Fruit fly (Drosophila melanogaster) whole organism, embryonic: Measurements from ENCODE around the gene Alp10.
A peak's percentile ranks its signal among the peaks of the same experiment; 100 is the strongest.

Source experiments
- Atf6 ChIP-seq: fragments of 200-800 bp; sonication (Bioruptor generic); IDR thresholded peaks from 2 replicates; pipeline ENCODE4 v1.3.6; 2022; ENCODE audit warnings: missing biosample characterization, missing genetic modification characterization
- CG10654 ChIP-seq: fragments of 200-800 bp; sonication (Bioruptor generic); optimal IDR thresholded peaks from 2 replicates; lab custom pipeline; 2016; ENCODE audit warnings: missing biosample characterization, missing genetic modification characterization
- CG10979 ChIP-seq: fragments of 200-800 bp; sonication (Bioruptor generic); optimal IDR thresholded peaks from 2 replicates; lab custom pipeline; 2018; ENCODE audit warnings: missing biosample characterization, mild to moderate bottlenecking, missing genetic modification characterization, moderate library complexity
- CG11695 ChIP-seq: fragments of 200-800 bp; sonication (Bioruptor generic); IDR thresholded peaks from 3 replicates; pipeline ENCODE4 v1.3.6; 2022; ENCODE audit warnings: missing biosample characterization, missing genetic modification characterization
- CG1233 ChIP-seq: fragments of 200-800 bp; sonication (Bioruptor generic); optimal IDR thresholded peaks from 4 replicates; lab custom pipeline; 2018; ENCODE audit warnings: missing biosample characterization, mild to moderate bottlenecking, missing genetic modification characterization
- CG13624 ChIP-seq: fragments of 200-800 bp; sonication (Bioruptor generic); optimal IDR thresholded peaks from 2 replicates; lab custom pipeline; 2016; ENCODE audit warnings: missing biosample characterization, missing genetic modification characterization
- CG13775 ChIP-seq: fragments of 200-800 bp; sonication (Bioruptor generic); optimal IDR thresholded peaks from 3 replicates; lab custom pipeline; 2017; ENCODE audit warnings: missing biosample characterization, mild to moderate bottlenecking, missing genetic modification characterization
- CG14014 ChIP-seq: fragments of 200-800 bp; sonication (Bioruptor generic); IDR thresholded peaks from 2 replicates; pipeline ENCODE4 v1.3.6; 2022; ENCODE audit warnings: missing biosample characterization, missing genetic modification characterization
- CG17361 ChIP-seq: fragments of 200-800 bp; sonication (Bioruptor generic); IDR thresholded peaks from 3 replicates; pipeline ENCODE4 v1.3.6; 2022; ENCODE audit warnings: missing biosample characterization, missing genetic modification characterization
- CG17612 ChIP-seq: fragments of 200-800 bp; sonication (Bioruptor generic); IDR thresholded peaks from 2 replicates; pipeline ENCODE4 v1.3.6; 2022; ENCODE audit warnings: missing biosample characterization, missing genetic modification characterization
- CG18262 ChIP-seq: fragments of 200-800 bp; optimal IDR thresholded peaks from 3 replicates; lab custom pipeline; 2019; ENCODE audit warnings: missing biosample characterization, mild to moderate bottlenecking, missing genetic modification characterization, moderate library complexity
- CG18619 ChIP-seq: fragments of 200-800 bp; sonication (Bioruptor generic); optimal IDR thresholded peaks from 3 replicates; lab custom pipeline; 2017; ENCODE audit warnings: missing biosample characterization, mild to moderate bottlenecking, missing genetic modification characterization
- CG2120 ChIP-seq: fragments of 200-800 bp; sonication (Bioruptor generic); optimal IDR thresholded peaks from 3 replicates; lab custom pipeline; 2016; ENCODE audit warnings: missing biosample characterization, missing genetic modification characterization
- CG2678 ChIP-seq: fragments of 200-800 bp; sonication (Bioruptor generic); optimal IDR thresholded peaks from 3 replicates; lab custom pipeline; 2019; ENCODE audit warnings: missing biosample characterization, mild to moderate bottlenecking, missing genetic modification characterization, moderate library complexity
- CG2712 ChIP-seq: fragments of 200-800 bp; optimal IDR thresholded peaks from 3 replicates; lab custom pipeline; 2019; ENCODE audit warnings: missing biosample characterization, mild to moderate bottlenecking, missing genetic modification characterization, moderate library complexity
- CG31441 ChIP-seq: fragments of 200-800 bp; sonication (Bioruptor generic); IDR thresholded peaks from 2 replicates; pipeline ENCODE4 v1.3.6; 2022; ENCODE audit warnings: missing biosample characterization, missing genetic modification characterization
- CG4820 ChIP-seq: fragments of 200-800 bp; sonication (Bioruptor generic); optimal IDR thresholded peaks from 3 replicates; lab custom pipeline; 2016; ENCODE audit warnings: missing biosample characterization, missing genetic modification characterization
- CG5180 ChIP-seq: fragments of 200-800 bp; sonication (Bioruptor generic); optimal IDR thresholded peaks from 3 replicates; lab custom pipeline; 2017; ENCODE audit warnings: missing biosample characterization, missing genetic modification characterization, mild to moderate bottlenecking, moderate library complexity, missing genetic modification reagents
- CG5245 ChIP-seq: fragments of 200-800 bp; sonication (Bioruptor generic); optimal IDR thresholded peaks from 3 replicates; lab custom pipeline; 2016; ENCODE audit warnings: missing biosample characterization, missing genetic modification characterization
- CG6813 ChIP-seq: fragments of 200-800 bp; sonication (Bioruptor generic); optimal IDR thresholded peaks from 2 replicates; lab custom pipeline; 2017; ENCODE audit warnings: missing biosample characterization, missing genetic modification characterization, mild to moderate bottlenecking, moderate library complexity, missing genetic modification reagents
- CG7556 ChIP-seq: fragments of 200-800 bp; sonication (Bioruptor generic); optimal IDR thresholded peaks from 2 replicates; lab custom pipeline; 2017; ENCODE audit warnings: missing biosample characterization, mild to moderate bottlenecking, missing genetic modification characterization
- CG7963 ChIP-seq: fragments of 200-800 bp; sonication (Bioruptor generic); IDR thresholded peaks from 3 replicates; pipeline ENCODE4 v1.3.6; 2022; ENCODE audit warnings: missing biosample characterization, missing genetic modification characterization; ENCODE audit not compliant: partially characterized antibody
- CG9727 ChIP-seq: fragments of 200-800 bp; sonication (Bioruptor generic); optimal IDR thresholded peaks from 3 replicates; lab custom pipeline; 2017; ENCODE audit warnings: missing biosample characterization, mild to moderate bottlenecking, missing genetic modification characterization
- CkIIα-i1 ChIP-seq: fragments of 200-800 bp; sonication (Bioruptor generic); IDR thresholded peaks from 2 replicates; pipeline ENCODE4 v1.3.6; 2022; ENCODE audit warnings: missing biosample characterization, missing genetic modification characterization
- CrebB ChIP-seq: fragments of 200-800 bp; sonication (Bioruptor generic); optimal IDR thresholded peaks from 3 replicates; lab custom pipeline; 2018; ENCODE audit warnings: missing biosample characterization, mild to moderate bottlenecking, missing genetic modification characterization
- Dbx ChIP-seq: fragments of 200-800 bp; sonication (Bioruptor generic); IDR thresholded peaks from 3 replicates; pipeline ENCODE4 v1.3.6; 2022; ENCODE audit warnings: missing biosample characterization, missing genetic modification characterization
- Elba2 ChIP-seq: fragments of 200-800 bp; sonication (Bioruptor generic); optimal IDR thresholded peaks from 3 replicates; lab custom pipeline; 2016; ENCODE audit warnings: missing biosample characterization, missing genetic modification characterization
- Kr ChIP-seq: fragments of 200-800 bp; sonication (Bioruptor generic); optimal IDR thresholded peaks from 2 replicates; lab custom pipeline; 2017; ENCODE audit warnings: missing biosample characterization, mild to moderate bottlenecking, missing genetic modification characterization
- Meics ChIP-seq: fragments of 200-800 bp; sonication (Bioruptor generic); optimal IDR thresholded peaks from 2 replicates; lab custom pipeline; 2017; ENCODE audit warnings: missing biosample characterization, mild to moderate bottlenecking, missing genetic modification characterization
- Sox100B ChIP-seq: fragments of 200-800 bp; sonication (Bioruptor generic); optimal IDR thresholded peaks from 3 replicates; lab custom pipeline; 2018; ENCODE audit warnings: missing biosample characterization, mild to moderate bottlenecking, missing genetic modification characterization
- Sox102F ChIP-seq: fragments of 200-800 bp; sonication (Bioruptor generic); optimal IDR thresholded peaks from 2 replicates; lab custom pipeline; 2018; ENCODE audit warnings: missing biosample characterization, mild to moderate bottlenecking, missing genetic modification characterization, moderate library complexity
- Stat92E ChIP-seq, 3 experiments: fragments of >200 bp in 2 of 3; fragments of 200-800 bp in 1 of 3; sonication (Bioruptor generic) in 1 of 3; optimal IDR thresholded peaks; 2 replicates each; lab custom pipeline; 2017 to 2019; ENCODE audit warnings: missing biosample characterization in 3 of 3, missing genetic modification characterization in 3 of 3, mild to moderate bottlenecking in 1 of 3, moderate library complexity in 1 of 3
- Xbp1 ChIP-seq: fragments of 200-800 bp; sonication (Bioruptor generic); optimal IDR thresholded peaks from 3 replicates; lab custom pipeline; 2016; ENCODE audit warnings: missing biosample characterization, mild to moderate bottlenecking, missing genetic modification characterization
- bcd ChIP-seq: fragments of 200-800 bp; sonication (Bioruptor generic); optimal IDR thresholded peaks from 2 replicates; lab custom pipeline; 2017; ENCODE audit warnings: missing biosample characterization, mild to moderate bottlenecking, missing genetic modification characterization
- bsh ChIP-seq, 2 experiments: fragments of 200-800 bp; sonication (Bioruptor generic); optimal IDR thresholded peaks; 2 replicates each; lab custom pipeline; 2017 to 2018; ENCODE audit warnings: mild to moderate bottlenecking in 2 of 2, missing biosample characterization in 2 of 2, missing genetic modification characterization in 2 of 2, moderate library complexity in 1 of 2
- dati ChIP-seq: fragments of 200-800 bp; sonication (Bioruptor generic); IDR thresholded peaks from 2 replicates; pipeline ENCODE4 v1.3.6; 2022; ENCODE audit warnings: missing biosample characterization, missing genetic modification characterization
- dmrt11E ChIP-seq: fragments of 200-800 bp; sonication (Bioruptor generic); optimal IDR thresholded peaks from 3 replicates; lab custom pipeline; 2018; ENCODE audit warnings: missing biosample characterization, mild to moderate bottlenecking, missing genetic modification characterization, moderate library complexity
- kah ChIP-seq: fragments of 200-800 bp; sonication (Bioruptor generic); optimal IDR thresholded peaks from 2 replicates; lab custom pipeline; 2018; ENCODE audit warnings: missing biosample characterization, mild to moderate bottlenecking, missing genetic modification characterization
- kay ChIP-seq: fragments of 200-800 bp; sonication (Bioruptor generic); optimal IDR thresholded peaks from 2 replicates; lab custom pipeline; 2016; ENCODE audit warnings: missing biosample characterization, missing genetic modification characterization
- klu ChIP-seq: fragments of 200-800 bp; sonication (Bioruptor generic); IDR thresholded peaks from 2 replicates; pipeline ENCODE4 v1.3.6; 2022; ENCODE audit warnings: missing biosample characterization, missing genetic modification characterization
- lola ChIP-seq, 3 experiments: fragments of >200 bp in 2 of 3; fragments of 200-800 bp in 1 of 3; sonication (Bioruptor generic) in 1 of 3; optimal IDR thresholded peaks; 2 replicates each; lab custom pipeline; 2017 to 2019; ENCODE audit warnings: missing biosample characterization in 3 of 3, missing genetic modification characterization in 3 of 3, mild to moderate bottlenecking in 1 of 3, moderate library complexity in 1 of 3
- nmo ChIP-seq: fragments of 200-800 bp; sonication (Bioruptor generic); optimal IDR thresholded peaks from 2 replicates; lab custom pipeline; 2018; ENCODE audit warnings: missing biosample characterization, mild to moderate bottlenecking, missing genetic modification characterization, moderate library complexity
- psq ChIP-seq: fragments of 200-800 bp; sonication (Bioruptor generic); optimal IDR thresholded peaks from 2 replicates; lab custom pipeline; 2017; ENCODE audit warnings: missing biosample characterization, missing genetic modification characterization
- ranshi ChIP-seq: fragments of 200-800 bp; sonication (Bioruptor generic); IDR thresholded peaks from 2 replicates; pipeline ENCODE4 v1.3.6; 2022; ENCODE audit warnings: missing biosample characterization, missing genetic modification characterization
- run ChIP-seq: fragments of 200-800 bp; sonication (Bioruptor generic); optimal IDR thresholded peaks from 3 replicates; lab custom pipeline; 2018; ENCODE audit warnings: missing biosample characterization, mild to moderate bottlenecking, missing genetic modification characterization
- sc ChIP-seq, 3 experiments: fragments of >200 bp in 2 of 3; fragments of 200-800 bp in 1 of 3; sonication (Bioruptor generic) in 1 of 3; optimal IDR thresholded peaks; 2 replicates in 2 of 3; 3 replicates in 1 of 3; lab custom pipeline; 2017; ENCODE audit warnings: mild to moderate bottlenecking in 1 of 3, missing biosample characterization in 1 of 3, missing genetic modification characterization in 1 of 3, missing genetic modification reagents in 1 of 3
- slbo ChIP-seq: fragments of 200-800 bp; sonication (Bioruptor generic); IDR thresholded peaks from 2 replicates; pipeline ENCODE4 v1.3.6; 2022; ENCODE audit warnings: missing biosample characterization, missing genetic modification characterization
- slou ChIP-seq: fragments of 200-800 bp; sonication (Bioruptor generic); optimal IDR thresholded peaks from 3 replicates; lab custom pipeline; 2016; ENCODE audit warnings: missing biosample characterization, missing genetic modification characterization
- tx ChIP-seq: fragments of 200-800 bp; sonication (Bioruptor generic); optimal IDR thresholded peaks from 2 replicates; lab custom pipeline; 2016; ENCODE audit warnings: missing biosample characterization, missing genetic modification characterization
- zen ChIP-seq: fragments of 200-800 bp; sonication (Bioruptor generic); optimal IDR thresholded peaks from 3 replicates; lab custom pipeline; 2018; ENCODE audit warnings: missing biosample characterization, mild to moderate bottlenecking, missing genetic modification characterization, moderate library complexity

Alp10 gene

dm6 chr3L:5630176-5630583 is 35.1 kb upstream of the Alp10 start:
- TF ChIP-seq CG14014 (GFP tag; lab: Robert Waterston, UW), result no peak
- TF ChIP-seq CG4820 (GFP tag; lab: Kevin White, UChicago), result no peak
- TF ChIP-seq kah (GFP tag; lab: Kevin White, UChicago), result no peak
- peak; percentile 9 for TF ChIP-seq Xbp1 (GFP tag; lab: Kevin White, UChicago)
- TF ChIP-seq CG1233 (GFP tag; lab: Kevin White, UChicago), result peak; percentile 73
- peak; percentile 6 for TF ChIP-seq CG18619 (GFP tag; lab: Kevin White, UChicago)
- no peak for TF ChIP-seq CkIIα-i1
- TF ChIP-seq Kr (GFP tag; lab: Kevin White, UChicago), result no peak
- TF ChIP-seq CG2120 (GFP tag; lab: Kevin White, UChicago), result peak; percentile 40
- TF ChIP-seq Meics, result peak; percentile 33
- no peak for TF ChIP-seq Sox102F (GFP tag; lab: Kevin White, UChicago)
- TF ChIP-seq CG7556 (GFP tag; lab: Kevin White, UChicago), result peak; percentile 63
- no peak for TF ChIP-seq CG5245
- TF ChIP-seq bcd (GFP tag; lab: Kevin White, UChicago), result peak; percentile 45
- no peak for TF ChIP-seq psq (GFP tag; lab: Kevin White, UChicago)
- peak in 1 of 3 experiments; percentile 39 for TF ChIP-seq Stat92E (GFP tag; optimal IDR thresholded peaks at IDR 0.05; lab: Kevin White, UChicago)
- TF ChIP-seq ranshi (GFP tag; lab: Robert Waterston, UW), result no peak
- TF ChIP-seq CG17612, result no peak
- TF ChIP-seq nmo (GFP tag; lab: Kevin White, UChicago), result peak; percentile 36
- TF ChIP-seq lola (GFP tag; optimal IDR thresholded peaks at IDR 0.05; lab: Kevin White, UChicago), result peak in 1 of 3 experiments; percentile 68
- TF ChIP-seq Sox100B, result peak; percentile 25
- TF ChIP-seq bsh (GFP tag; optimal IDR thresholded peaks at IDR 0.05; lab: Kevin White, UChicago), result peak in 1 of 2 experiments; percentile 4
- TF ChIP-seq CrebB (tag; lab: Kevin White, UChicago), result no peak
- no peak for TF ChIP-seq Dbx (GFP tag; lab: Robert Waterston, UW)
- TF ChIP-seq CG13624 (GFP tag; lab: Kevin White, UChicago), result no peak
- TF ChIP-seq CG11695 (GFP tag; lab: Robert Waterston, UW), result no peak
- TF ChIP-seq klu (GFP tag; lab: Robert Waterston, UW), result no peak
- TF ChIP-seq CG10979 (tag; lab: Kevin White, UChicago), result peak; percentile 41
- TF ChIP-seq run, result no peak
- TF ChIP-seq CG18262 (tag; lab: Kevin White, UChicago), result peak; percentile 78
- no peak for TF ChIP-seq sc (optimal IDR thresholded peaks at IDR 0.05; lab: Kevin White, UChicago)
- TF ChIP-seq sc (GFP tag; optimal IDR thresholded peaks at IDR 0.05; lab: Kevin White, UChicago), result peak; percentile 21
- no peak for TF ChIP-seq zen (tag; lab: Kevin White, UChicago)
- TF ChIP-seq slou (GFP tag; lab: Kevin White, UChicago), result peak; percentile 45
- no peak for TF ChIP-seq CG6813 (GFP tag; lab: Kevin White, UChicago)
- peak; percentile 81; the same call in 2 of the 3 replicates for TF ChIP-seq CG17361 (GFP tag; lab: Robert Waterston, UW)
- TF ChIP-seq CG10654, result no peak
- TF ChIP-seq slbo (GFP tag; lab: Robert Waterston, UW), result peak; percentile 45
- no peak for TF ChIP-seq Atf6 (GFP tag; lab: Robert Waterston, UW)
- no peak for TF ChIP-seq CG7963 (GFP tag; lab: Robert Waterston, UW)
- no peak for TF ChIP-seq CG5180 (GFP tag; lab: Kevin White, UChicago)
- peak; percentile 45; the same call in 1 of the 2 replicates for TF ChIP-seq CG31441 (GFP tag; lab: Robert Waterston, UW)
- peak; percentile 27 for TF ChIP-seq kay (GFP tag; lab: Kevin White, UChicago)
- peak; percentile 50 for TF ChIP-seq dmrt11E (tag; lab: Kevin White, UChicago)
- TF ChIP-seq CG13775 (GFP tag; lab: Kevin White, UChicago), result peak; percentile 23
- no peak for TF ChIP-seq tx (GFP tag; lab: Kevin White, UChicago)
- peak; percentile 80 for TF ChIP-seq CG9727
- peak; percentile 83 for TF ChIP-seq CG2678 (tag; lab: Kevin White, UChicago)
- TF ChIP-seq Elba2, result no peak
- TF ChIP-seq CG2712 (tag; lab: Kevin White, UChicago), result peak; percentile 52
- no peak for TF ChIP-seq dati
